Fruit fly (Drosophila melanogaster): ENCODE measurements around the gene Lam.

Lam gene

dm6 chr2L:5496468-5497093 is 45.7 kb upstream of the Lam start (continued):
- 0 out of 3 replicates have a peak, but pooled peaks have one; percentile 51 for TF ChIP-seq CG11695 (GFP tag; IDR thresholded peaks at IDR 0.05)
- TF ChIP-seq kay (GFP tag; optimal IDR thresholded peaks at IDR 0.05) = no peak
- peak; percentile 76 for TF ChIP-seq Blimp-1 (GFP tag; optimal IDR thresholded peaks at IDR 0.05)
- TF ChIP-seq CG12104 (GFP tag; optimal IDR thresholded peaks at IDR 0.05) = peak; percentile 34
- TF ChIP-seq danr (GFP tag; IDR thresholded peaks at IDR 0.05) = no peak
- peak in 1 of 3 experiments; percentile 77 for TF ChIP-seq lola (GFP tag; optimal IDR thresholded peaks at IDR 0.05)
- peak; percentile 32 for TF ChIP-seq CG10147 (GFP tag; optimal IDR thresholded peaks at IDR 0.05)
- peak; percentile 37; the same call in 1 of the 3 replicates for TF ChIP-seq H15 (GFP tag; IDR thresholded peaks at IDR 0.05)
- TF ChIP-seq Ssrp (tag; optimal IDR thresholded peaks at IDR 0.05) = peak; percentile 58
- TF ChIP-seq CG4707 (GFP tag; optimal IDR thresholded peaks at IDR 0.05) = peak; percentile 57
- no peak for TF ChIP-seq z (GFP tag; IDR thresholded peaks at IDR 0.05)
- peak; percentile 64 for TF ChIP-seq dysf (GFP tag; IDR thresholded peaks at IDR 0.05)
- TF ChIP-seq ind (GFP tag; optimal IDR thresholded peaks at IDR 0.05) = peak; percentile 43
- peak; percentile 91 for TF ChIP-seq Ets65A (GFP tag)
- TF ChIP-seq trh (GFP tag; optimal IDR thresholded peaks at IDR 0.05) = no peak
- no peak for TF ChIP-seq CG7271 (tag; optimal IDR thresholded peaks at IDR 0.05)
- peak; percentile 61 for TF ChIP-seq CG17359 (tag; optimal IDR thresholded peaks at IDR 0.05)
- TF ChIP-seq CG18764 (GFP tag; optimal IDR thresholded peaks at IDR 0.05) = peak; percentile 4
- TF ChIP-seq chif (GFP tag; optimal IDR thresholded peaks at IDR 0.05) = peak; percentile 30 to 73
- TF ChIP-seq CG2678 (tag; optimal IDR thresholded peaks at IDR 0.05) = peak; percentile 74
- no peak for TF ChIP-seq CG1792 (GFP tag; optimal IDR thresholded peaks at IDR 0.05)
- TF ChIP-seq CG3281 (GFP tag; optimal IDR thresholded peaks at IDR 0.05) = peak; percentile 31
- peak; percentile 62 for TF ChIP-seq CG15269 (tag; optimal IDR thresholded peaks at IDR 0.05)
- TF ChIP-seq fd3F (GFP tag; optimal IDR thresholded peaks at IDR 0.05) = peak; percentile 20
- peak; percentile 22 for TF ChIP-seq nau (GFP tag; optimal IDR thresholded peaks at IDR 0.05)
- TF ChIP-seq Rfx (GFP tag; IDR thresholded peaks at IDR 0.05) = peak; percentile 77
- TF ChIP-seq CG10267 (tag; optimal IDR thresholded peaks at IDR 0.05) = peak; percentile 66
- TF ChIP-seq nerfin-1 (tag; optimal IDR thresholded peaks at IDR 0.05) = peak; percentile 50
- TF ChIP-seq CG4360 (GFP tag; IDR thresholded peaks at IDR 0.05) = no peak
- no peak for TF ChIP-seq amos (GFP tag; IDR thresholded peaks at IDR 0.05; ENCODE audit: partially characterized antibody)
- TF ChIP-seq CG4730 (GFP tag; IDR thresholded peaks at IDR 0.05) = peak; percentile 46; the same call in 1 of the 2 replicates
- TF ChIP-seq CG7928 (GFP tag; optimal IDR thresholded peaks at IDR 0.05) = no peak
- TF ChIP-seq Gug (GFP tag; IDR thresholded peaks at IDR 0.05) = peak; percentile 24; the same call in 1 of the 4 replicates
- peak; percentile 52 for TF ChIP-seq CG6254 (GFP tag; optimal IDR thresholded peaks at IDR 0.05)
- TF ChIP-seq tna (GFP tag; IDR thresholded peaks at IDR 0.05; ENCODE audit: partially characterized antibody) = no peak
- TF ChIP-seq jing (GFP tag; optimal IDR thresholded peaks at IDR 0.05) = peak; percentile 36
- TF ChIP-seq Hsf (GFP tag; optimal IDR thresholded peaks at IDR 0.05) = peak; percentile 63
- peak; percentile 1 for TF ChIP-seq CrebB (tag; optimal IDR thresholded peaks at IDR 0.05)
- TF ChIP-seq repo (GFP tag; optimal IDR thresholded peaks at IDR 0.05) = peak; percentile 3
- peak; percentile 2 for TF ChIP-seq fu2 (GFP tag; optimal IDR thresholded peaks at IDR 0.05)
- TF ChIP-seq row (GFP tag; IDR thresholded peaks at IDR 0.05) = peak; percentile 68
- no peak for TF ChIP-seq zen2 (GFP tag; IDR thresholded peaks at IDR 0.05; ENCODE audit: partially characterized antibody)
- peak; percentile 34 for TF ChIP-seq jumu (GFP tag; optimal IDR thresholded peaks at IDR 0.05)
- TF ChIP-seq CG18262 (tag; optimal IDR thresholded peaks at IDR 0.05) = peak; percentile 76
- TF ChIP-seq CG12659 (GFP tag; optimal IDR thresholded peaks at IDR 0.05) = peak; percentile 25
- peak; percentile 70 for TF ChIP-seq CG7372 (GFP tag; IDR thresholded peaks at IDR 0.05)
- peak; percentile 55 for TF ChIP-seq CG9727 (GFP tag; optimal IDR thresholded peaks at IDR 0.05)
- no peak for TF ChIP-seq hkb (optimal IDR thresholded peaks at IDR 0.05)
- peak; percentile 70 for TF ChIP-seq hkb (GFP tag; IDR thresholded peaks at IDR 0.05)

All from whole organism, embryonic.